Worm (Caenorhabditis elegans) whole organism, L2 larva: Measurements from ENCODE around the gene F25E5.9.

ENCODE experiments used
- C34F6.9 ChIP-seq: fragments of 150-350 bp; optimal IDR thresholded peaks from 2 replicates; lab custom pipeline; 2014; ENCODE audit warnings: missing biosample characterization, missing genetic modification characterization
- F13H6.1 ChIP-seq: sonication (generic microtip); optimal IDR thresholded peaks from 2 replicates; lab custom pipeline; 2016; ENCODE audit warnings: missing genetic modification characterization, missing compliant biosample characterization
- R02D3.7 ChIP-seq: fragments of 150-350 bp; optimal IDR thresholded peaks from 2 replicates; lab custom pipeline; 2014; ENCODE audit warnings: missing biosample characterization, missing genetic modification characterization
- Y55F3AM.14 ChIP-seq: fragments of 200-800 bp; sonication (Bioruptor generic); optimal IDR thresholded peaks from 2 replicates; lab custom pipeline; 2018; ENCODE audit warnings: mild to moderate bottlenecking, missing genetic modification characterization, missing compliant biosample characterization
- alr-1 ChIP-seq: fragments of 150-350 bp; optimal IDR thresholded peaks from 2 replicates; lab custom pipeline; 2014; ENCODE audit warnings: missing biosample characterization, missing genetic modification characterization
- aly-2 ChIP-seq: fragments of 150-350 bp; optimal IDR thresholded peaks from 2 replicates; lab custom pipeline; 2014; ENCODE audit warnings: missing biosample characterization, missing genetic modification characterization
- ama-1 ChIP-seq: fragments of 150-350 bp; optimal IDR thresholded peaks from 2 replicates; lab custom pipeline; 2018; ENCODE audit warnings: inconsistent platforms
- blmp-1 ChIP-seq: sonication (generic microtip); optimal IDR thresholded peaks from 2 replicates; lab custom pipeline; 2017; ENCODE audit warnings: missing genetic modification characterization, mild to moderate bottlenecking, missing compliant biosample characterization, antibody characterized with exemption, moderate library complexity; ENCODE audit not compliant: insufficient read depth
- ceh-82 ChIP-seq: fragments of 150-350 bp; optimal IDR thresholded peaks from 2 replicates; lab custom pipeline; 2014; ENCODE audit warnings: missing biosample characterization, missing genetic modification characterization
- crh-2 ChIP-seq: sonication (generic microtip); optimal IDR thresholded peaks from 2 replicates; lab custom pipeline; 2017; ENCODE audit warnings: missing biosample characterization, missing genetic modification characterization
- dmd-4 ChIP-seq: sonication (generic microtip); optimal IDR thresholded peaks from 2 replicates; lab custom pipeline; 2017; ENCODE audit warnings: missing biosample characterization, missing genetic modification characterization
- egl-27 ChIP-seq: sonication (generic microtip); optimal IDR thresholded peaks from 3 replicates; lab custom pipeline; 2017; ENCODE audit warnings: missing biosample characterization, missing genetic modification reagents, missing genetic modification characterization
- elt-1 ChIP-seq: fragments of 150-350 bp; optimal IDR thresholded peaks from 2 replicates; lab custom pipeline; 2014; ENCODE audit warnings: missing biosample characterization, missing genetic modification characterization
- fos-1 ChIP-seq: fragments of 150-350 bp; optimal IDR thresholded peaks from 2 replicates; lab custom pipeline; 2014; ENCODE audit warnings: missing biosample characterization, missing genetic modification characterization
- gmeb-1 ChIP-seq: fragments of 150-350 bp; optimal IDR thresholded peaks from 2 replicates; lab custom pipeline; 2014; ENCODE audit warnings: missing biosample characterization, missing genetic modification characterization
- lin-11 ChIP-seq: fragments of 150-350 bp; sonication (generic microtip); optimal IDR thresholded peaks from 2 replicates; lab custom pipeline; 2014; ENCODE audit warnings: missing biosample characterization, missing genetic modification characterization, inconsistent platforms, mixed read lengths
- lin-13 ChIP-seq: fragments of 150-350 bp; optimal IDR thresholded peaks from 2 replicates; lab custom pipeline; 2014; ENCODE audit warnings: missing biosample characterization, missing genetic modification reagents, missing genetic modification characterization
- lsy-2 ChIP-seq, 2 experiments: fragments of 150-350 bp in 1 of 2; sonication (generic microtip) in 1 of 2; optimal IDR thresholded peaks; 2 replicates each; lab custom pipeline; 2014 to 2017; ENCODE audit warnings: missing biosample characterization in 2 of 2, missing genetic modification characterization in 2 of 2
- mab-5 ChIP-seq: fragments of 150-350 bp; optimal IDR thresholded peaks from 2 replicates; lab custom pipeline; 2014; ENCODE audit warnings: missing biosample characterization, missing genetic modification characterization
- mbf-1 ChIP-seq: sonication (generic microtip); optimal IDR thresholded peaks from 2 replicates; lab custom pipeline; 2017; ENCODE audit warnings: missing biosample characterization, missing genetic modification characterization
- mdl-1 ChIP-seq, 2 experiments: fragments of 150-350 bp in 1 of 2; sonication (generic microtip) in 1 of 2; optimal IDR thresholded peaks; 2 replicates each; lab custom pipeline; 2017; ENCODE audit warnings: missing biosample characterization in 2 of 2, missing genetic modification characterization in 2 of 2
- nhr-10 ChIP-seq: sonication (generic microtip); optimal IDR thresholded peaks from 2 replicates; lab custom pipeline; 2017; ENCODE audit warnings: missing biosample characterization, missing genetic modification characterization
- nhr-11 ChIP-seq: fragments of 150-350 bp; optimal IDR thresholded peaks from 2 replicates; lab custom pipeline; 2014; ENCODE audit warnings: missing biosample characterization, missing genetic modification characterization
- nhr-12 ChIP-seq: fragments of 150-350 bp; optimal IDR thresholded peaks from 2 replicates; lab custom pipeline; 2014; ENCODE audit warnings: missing biosample characterization, missing genetic modification characterization
- nhr-129 ChIP-seq: fragments of 150-350 bp; optimal IDR thresholded peaks from 2 replicates; lab custom pipeline; 2014; ENCODE audit warnings: missing biosample characterization, missing genetic modification characterization
- nhr-21 ChIP-seq: fragments of 150-350 bp; optimal IDR thresholded peaks from 2 replicates; lab custom pipeline; 2014; ENCODE audit warnings: missing biosample characterization, missing genetic modification characterization
- nhr-237 ChIP-seq: fragments of 150-350 bp; optimal IDR thresholded peaks from 2 replicates; lab custom pipeline; 2014; ENCODE audit warnings: missing biosample characterization, missing genetic modification characterization
- nhr-25 ChIP-seq: fragments of 150-350 bp; sonication (generic microtip); optimal IDR thresholded peaks from 3 replicates; lab custom pipeline; 2014; ENCODE audit warnings: missing biosample characterization, missing genetic modification characterization
- nhr-6 ChIP-seq: fragments of 150-350 bp; optimal IDR thresholded peaks from 2 replicates; lab custom pipeline; 2014; ENCODE audit warnings: missing biosample characterization, missing genetic modification characterization
- nhr-77 ChIP-seq: fragments of 150-350 bp; optimal IDR thresholded peaks from 2 replicates; lab custom pipeline; 2014; ENCODE audit warnings: missing biosample characterization, missing genetic modification characterization
- peb-1 ChIP-seq: fragments of 150-350 bp; optimal IDR thresholded peaks from 2 replicates; lab custom pipeline; 2014; ENCODE audit warnings: missing biosample characterization, missing genetic modification characterization
- sem-4 ChIP-seq: fragments of 150-350 bp; optimal IDR thresholded peaks from 2 replicates; lab custom pipeline; 2014; ENCODE audit warnings: missing biosample characterization, missing genetic modification reagents, missing genetic modification characterization
- skn-1 ChIP-seq: sonication (generic microtip); optimal IDR thresholded peaks from 2 replicates; lab custom pipeline; 2017; ENCODE audit warnings: missing biosample characterization, missing genetic modification characterization
- sma-3 ChIP-seq: sonication (generic microtip); optimal IDR thresholded peaks from 2 replicates; lab custom pipeline; 2016; ENCODE audit warnings: missing genetic modification reagents, missing genetic modification characterization, missing compliant biosample characterization
- sma-9 ChIP-seq, 2 experiments: fragments of 150-350 bp in 1 of 2; sonication (generic microtip) in 1 of 2; optimal IDR thresholded peaks; 2 replicates each; lab custom pipeline; 2014 to 2016; ENCODE audit warnings: missing genetic modification characterization in 2 of 2, mild to moderate bottlenecking in 1 of 2, missing biosample characterization in 1 of 2, missing compliant biosample characterization in 1 of 2, missing genetic modification reagents in 1 of 2, moderate library complexity in 1 of 2
- snpc-4 ChIP-seq: fragments of 150-350 bp; optimal IDR thresholded peaks from 2 replicates; lab custom pipeline; 2014; ENCODE audit warnings: missing biosample characterization, missing genetic modification characterization
- unc-39 ChIP-seq: fragments of 150-350 bp; optimal IDR thresholded peaks from 2 replicates; lab custom pipeline; 2014; ENCODE audit warnings: missing biosample characterization, missing genetic modification characterization
- unc-55 ChIP-seq: fragments of 150-350 bp; sonication (generic microtip); optimal IDR thresholded peaks from 3 replicates; lab custom pipeline; 2014; ENCODE audit warnings: missing biosample characterization, missing genetic modification reagents, missing genetic modification characterization
- zag-1 ChIP-seq: fragments of 150-350 bp; optimal IDR thresholded peaks from 2 replicates; lab custom pipeline; 2014; ENCODE audit warnings: missing biosample characterization, missing genetic modification characterization
- ztf-1 ChIP-seq: fragments of 200-800 bp; sonication (Bioruptor generic); conservative IDR thresholded peaks from 2 replicates; pipeline ENCODE4 v1.3.6; 2022; ENCODE audit warnings: missing genetic modification characterization, missing compliant biosample characterization
- ztf-11 ChIP-seq: sonication (generic microtip); optimal IDR thresholded peaks from 2 replicates; lab custom pipeline; 2017; ENCODE audit warnings: missing biosample characterization, missing genetic modification characterization
- ztf-4 ChIP-seq: fragments of 150-350 bp; optimal IDR thresholded peaks from 2 replicates; lab custom pipeline; 2014; ENCODE audit warnings: missing biosample characterization, missing genetic modification characterization

F25E5.9 gene

ce11 chrV:7436509-7436908 is 1.2 kb downstream of the F25E5.9 start:
- TF ChIP-seq elt-1 (no peak), sma-3 (GFP tag; lab: Kevin White, UChicago) (no peak), mbf-1 (tag; lab: Kevin White, UChicago) (no peak), nhr-6 (tag; lab: Kevin White, UChicago) (no peak), C34F6.9 (no peak), lin-13 (no peak), lin-11 (no peak), aly-2 (tag; lab: Kevin White, UChicago) (no peak), blmp-1 (tag; lab: Kevin White, UChicago) (no peak), ztf-4 (tag; lab: Kevin White, UChicago) (no peak), crh-2 (tag; lab: Kevin White, UChicago) (no peak), gmeb-1 (no peak), snpc-4 (tag; lab: Kevin White, UChicago) (no peak)
- TF ChIP-seq, all 48 proteins: peak for 0

- TF ChIP-seq ztf-1 (GFP tag; lab: Robert Waterston, UW) (no peak), blmp-1 (tag; lab: Kevin White, UChicago) (peak; percentile 38), dmd-4 (tag; lab: Kevin White, UChicago) (no peak), unc-39 (no peak), nhr-25 (tag; lab: Kevin White, UChicago) (peak; percentile 59), nhr-21 (tag; lab: Kevin White, UChicago) (peak; percentile 30), nhr-6 (tag; lab: Kevin White, UChicago) (no peak), ama-1 (lab: Kevin White, UChicago) (peak; percentile 87), sma-3 (GFP tag; lab: Kevin White, UChicago) (peak; percentile 20), crh-2 (tag; lab: Kevin White, UChicago) (no peak), sem-4 (tag; lab: Kevin White, UChicago) (peak; percentile 1)
Observed at ce11 chrV:7435376-7436204, 2.1 kb downstream of the F25E5.9 start, which contains the start of the genes ddo-2 and F25E5.8. ddo-2 (minus strand) TSS chrV:7435705. F25E5.8 (plus strand) TSS chrV:7435930.

ce11 chrV:7434805-7435363 is 2.8 kb downstream of the F25E5.9 start:
- TF ChIP-seq crh-2 (tag; lab: Kevin White, UChicago) (peak; percentile 78), unc-39 (no peak), skn-1 (tag; lab: Kevin White, UChicago) (peak; percentile 34), alr-1 (tag; lab: Kevin White, UChicago) (no peak), F13H6.1 (tag; lab: Kevin White, UChicago) (peak; percentile 64), mab-5 (tag; lab: Kevin White, UChicago) (no peak), nhr-6 (tag; lab: Kevin White, UChicago) (no peak), ztf-4 (tag; lab: Kevin White, UChicago) (peak; percentile 6), zag-1 (tag; lab: Kevin White, UChicago) (peak; percentile 37), sma-9 (GFP tag; optimal IDR thresholded peaks at IDR 0.05; lab: Kevin White, UChicago) (peak; percentile 95), sma-9 (tag; optimal IDR thresholded peaks at IDR 0.05; lab: Kevin White, UChicago) (no peak), sem-4 (tag; lab: Kevin White, UChicago) (peak; percentile 46), nhr-12 (tag; lab: Kevin White, UChicago) (no peak), nhr-10 (tag; lab: Kevin White, UChicago) (no peak), elt-1 (no peak), nhr-237 (tag; lab: Kevin White, UChicago) (no peak), nhr-77 (tag; lab: Kevin White, UChicago) (no peak), Y55F3AM.14 (GFP tag; lab: Kevin White, UChicago) (no peak), nhr-129 (tag; lab: Kevin White, UChicago) (peak; percentile 48), ceh-82 (tag; lab: Kevin White, UChicago) (no peak), R02D3.7 (tag; lab: Kevin White, UChicago) (no peak), ama-1 (lab: Kevin White, UChicago) (peak; percentile 88), lsy-2 (tag; optimal IDR thresholded peaks at IDR 0.05; lab: Kevin White, UChicago) (peak in 1 of 2 experiments; percentile 71), egl-27 (tag; lab: Kevin White, UChicago) (no peak), peb-1 (tag; lab: Kevin White, UChicago) (no peak), ztf-11 (tag; lab: Kevin White, UChicago) (no peak), mdl-1 (tag; optimal IDR thresholded peaks at IDR 0.05; lab: Kevin White, UChicago) (peak; percentile 87 to 88), unc-55 (GFP tag; lab: Kevin White, UChicago) (no peak), sma-3 (GFP tag; lab: Kevin White, UChicago) (no peak), fos-1 (tag; lab: Kevin White, UChicago) (peak; percentile 49), nhr-11 (tag; lab: Kevin White, UChicago) (no peak), C34F6.9 (peak; percentile 76), gmeb-1 (peak; percentile 16)
